Worm (Caenorhabditis elegans) whole organism, young adult: ENCODE results near the gene F35E8.1.

Source experiments
- B0261.1 ChIP-seq: sonication (generic microtip); optimal IDR thresholded peaks from 2 replicates; lab custom pipeline; 2016; ENCODE audit warnings: mild to moderate bottlenecking, missing genetic modification characterization, moderate library complexity, missing compliant biosample characterization
- B0336.3 ChIP-seq: fragments of 200-800 bp; sonication (Bioruptor generic); IDR thresholded peaks from 2 replicates; pipeline ENCODE4 v1.3.6; 2022; ENCODE audit warnings: missing genetic modification characterization, missing compliant biosample characterization
- D2030.7 ChIP-seq: fragments of 200-800 bp; sonication (Bioruptor generic); IDR thresholded peaks from 2 replicates; pipeline ENCODE4 v1.3.6; 2022; ENCODE audit warnings: missing genetic modification reagents, missing genetic modification characterization, missing compliant biosample characterization
- F57A8.1 ChIP-seq: fragments of 200-800 bp; sonication (Bioruptor generic); optimal IDR thresholded peaks from 2 replicates; lab custom pipeline; 2018; ENCODE audit warnings: mild to moderate bottlenecking, missing genetic modification characterization, moderate library complexity, missing compliant biosample characterization
- K11D2.4 ChIP-seq: fragments of 200-800 bp; sonication (Bioruptor generic); IDR thresholded peaks from 2 replicates; pipeline ENCODE4 v1.3.6; 2022; ENCODE audit warnings: missing genetic modification reagents, missing genetic modification characterization, missing compliant biosample characterization
- Y67H2A.10 ChIP-seq: fragments of 200-800 bp; sonication (Bioruptor generic); conservative IDR thresholded peaks from 2 replicates; pipeline ENCODE4 v1.3.6; 2022; ENCODE audit warnings: missing genetic modification reagents, missing genetic modification characterization, missing compliant biosample characterization
- Y79H2A.3 ChIP-seq: fragments of 200-800 bp; sonication (Bioruptor generic); conservative IDR thresholded peaks from 2 replicates; pipeline ENCODE4 v1.3.6; 2022; ENCODE audit warnings: missing genetic modification reagents, missing genetic modification characterization, missing compliant biosample characterization
- ama-1 ChIP-seq, 3 experiments: fragments of 150-350 bp in 1 of 3; sonication (generic microtip) in 2 of 3; optimal IDR thresholded peaks; 2 replicates each; lab custom pipeline; 2014 to 2018; ENCODE audit warnings: missing biosample characterization in 2 of 3, missing genetic modification characterization in 2 of 3, missing genetic modification reagents in 2 of 3
- atf-7 ChIP-seq: sonication (generic microtip); optimal IDR thresholded peaks from 2 replicates; lab custom pipeline; 2017; ENCODE audit warnings: mild to moderate bottlenecking, missing genetic modification characterization, missing compliant biosample characterization
- attf-5 ChIP-seq: fragments of 200-800 bp; sonication (Bioruptor generic); optimal IDR thresholded peaks from 2 replicates; lab custom pipeline; 2018; ENCODE audit warnings: mild to moderate bottlenecking, missing genetic modification characterization, missing compliant biosample characterization
- bed-1 ChIP-seq: fragments of 200-800 bp; sonication (Bioruptor generic); IDR thresholded peaks from 2 replicates; pipeline ENCODE4 v1.3.6; 2022; ENCODE audit warnings: missing genetic modification reagents, missing genetic modification characterization, missing compliant biosample characterization
- bed-2 ChIP-seq: fragments of 200-800 bp; sonication (Bioruptor generic); IDR thresholded peaks from 2 replicates; pipeline ENCODE4 v1.3.6; 2022; ENCODE audit warnings: missing genetic modification reagents, missing genetic modification characterization, missing compliant biosample characterization
- cebp-1 ChIP-seq, 2 experiments: fragments of 200-800 bp in 1 of 2; sonication (Bioruptor generic) in 1 of 2; sonication (generic microtip) in 1 of 2; IDR thresholded peaks in 1 of 2; optimal IDR thresholded peaks in 1 of 2; 2 replicates each; pipeline versions ENCODE4 v1.3.6 to Lab custom; 2017 to 2022; ENCODE audit warnings: missing compliant biosample characterization in 2 of 2, missing genetic modification characterization in 2 of 2, mild to moderate bottlenecking in 1 of 2, missing genetic modification reagents in 1 of 2, moderate library complexity in 1 of 2
- ceh-100 ChIP-seq: fragments of 200-800 bp; sonication (Bioruptor generic); IDR thresholded peaks from 2 replicates; pipeline ENCODE4 v1.3.6; 2022; ENCODE audit warnings: missing genetic modification reagents, missing genetic modification characterization, missing compliant biosample characterization
- ceh-27 ChIP-seq: fragments of 200-800 bp; sonication (Bioruptor generic); optimal IDR thresholded peaks from 2 replicates; lab custom pipeline; 2018; ENCODE audit warnings: mild to moderate bottlenecking, missing genetic modification characterization, moderate library complexity, missing compliant biosample characterization
- dox-1 ChIP-seq: fragments of 200-800 bp; sonication (Bioruptor generic); IDR thresholded peaks from 2 replicates; pipeline ENCODE4 v1.3.6; 2022; ENCODE audit warnings: missing genetic modification reagents, missing genetic modification characterization, missing compliant biosample characterization
- egl-44 ChIP-seq: fragments of 200-800 bp; sonication (Bioruptor generic); IDR thresholded peaks from 2 replicates; pipeline ENCODE4 v1.3.6; 2022; ENCODE audit warnings: missing genetic modification reagents, missing genetic modification characterization, missing compliant biosample characterization
- ets-4 ChIP-seq: fragments of 200-800 bp; sonication (Bioruptor generic); optimal IDR thresholded peaks from 2 replicates; lab custom pipeline; 2018; ENCODE audit warnings: mild to moderate bottlenecking, missing genetic modification characterization, missing compliant biosample characterization
- him-1 ChIP-seq: sonication (generic microtip); optimal IDR thresholded peaks from 2 replicates; lab custom pipeline; 2016; ENCODE audit warnings: missing genotype, missing genetic modification reagents, missing genetic modification characterization, missing compliant biosample characterization
- hlh-12 ChIP-seq: sonication (generic microtip); optimal IDR thresholded peaks from 2 replicates; lab custom pipeline; 2016; ENCODE audit warnings: missing genetic modification characterization, missing compliant biosample characterization
- hmg-1.2 ChIP-seq: fragments of 200-800 bp; sonication (Bioruptor generic); IDR thresholded peaks from 2 replicates; pipeline ENCODE4 v1.3.6; 2022; ENCODE audit warnings: missing genetic modification reagents, missing genetic modification characterization, missing compliant biosample characterization
- hmg-20 ChIP-seq: fragments of 200-800 bp; sonication (Bioruptor generic); IDR thresholded peaks from 2 replicates; pipeline ENCODE4 v1.3.6; 2022; ENCODE audit warnings: missing genetic modification reagents, missing genetic modification characterization, missing compliant biosample characterization
- hsf-1 ChIP-seq: fragments of 200-800 bp; sonication (Bioruptor generic); IDR thresholded peaks from 2 replicates; pipeline ENCODE4 v1.3.6; 2022; ENCODE audit warnings: missing genetic modification reagents, missing genetic modification characterization, missing compliant biosample characterization
- lin-40 ChIP-seq: sonication (generic microtip); optimal IDR thresholded peaks from 2 replicates; lab custom pipeline; 2016; ENCODE audit warnings: missing genetic modification characterization, mild to moderate bottlenecking, missing compliant biosample characterization, missing genotype, missing genetic modification reagents
- lsl-1 ChIP-seq: fragments of 200-800 bp; sonication (Bioruptor generic); optimal IDR thresholded peaks from 2 replicates; lab custom pipeline; 2018; ENCODE audit warnings: mild to moderate bottlenecking, missing genetic modification characterization, moderate library complexity, missing compliant biosample characterization
- lsy-27 ChIP-seq: sonication (generic microtip); optimal IDR thresholded peaks from 2 replicates; lab custom pipeline; 2017; ENCODE audit warnings: missing genetic modification characterization, mild to moderate bottlenecking, missing compliant biosample characterization, antibody characterized with exemption, missing genotype, borderline replicate concordance; ENCODE audit not compliant: insufficient read depth
- mcd-1 ChIP-seq: fragments of 200-800 bp; sonication (Bioruptor generic); IDR thresholded peaks from 2 replicates; pipeline ENCODE4 v1.3.6; 2022; ENCODE audit warnings: missing genetic modification reagents, missing genetic modification characterization, missing compliant biosample characterization
- mel-28 ChIP-seq: sonication (generic microtip); optimal IDR thresholded peaks from 2 replicates; lab custom pipeline; 2016; ENCODE audit warnings: borderline replicate concordance, mild to moderate bottlenecking, missing genetic modification characterization, missing compliant biosample characterization
- nfya-1 ChIP-seq: sonication (generic microtip); optimal IDR thresholded peaks from 2 replicates; lab custom pipeline; 2017; ENCODE audit warnings: antibody characterized with exemption, missing compliant biosample characterization, missing genetic modification characterization, borderline replicate concordance; ENCODE audit not compliant: insufficient read depth
- nfya-2 ChIP-seq: fragments of 200-800 bp; sonication (Bioruptor generic); IDR thresholded peaks from 2 replicates; pipeline ENCODE4 v1.3.6; 2022; ENCODE audit warnings: missing genetic modification reagents, missing genetic modification characterization, missing compliant biosample characterization
- nfyb-1 ChIP-seq: fragments of 200-800 bp; sonication (Bioruptor generic); IDR thresholded peaks from 2 replicates; pipeline ENCODE4 v1.3.6; 2022; ENCODE audit warnings: missing genetic modification reagents, missing genetic modification characterization, missing compliant biosample characterization
- nhr-80 ChIP-seq: sonication (generic microtip); optimal IDR thresholded peaks from 2 replicates; lab custom pipeline; 2016; ENCODE audit warnings: missing genetic modification characterization, missing compliant biosample characterization
- nhr-90 ChIP-seq: sonication (generic microtip); optimal IDR thresholded peaks from 2 replicates; lab custom pipeline; 2016; ENCODE audit warnings: missing genotype, mild to moderate bottlenecking, missing genetic modification characterization, missing compliant biosample characterization
- pha-4 ChIP-seq: fragments of 150-350 bp; sonication (generic microtip); optimal IDR thresholded peaks from 2 replicates; lab custom pipeline; 2014; ENCODE audit warnings: missing biosample characterization, missing genetic modification reagents, missing genetic modification characterization
- rcor-1 ChIP-seq: fragments of 200-800 bp; sonication (Bioruptor generic); IDR thresholded peaks from 2 replicates; pipeline ENCODE4 v1.3.6; 2022; ENCODE audit warnings: missing genetic modification reagents, missing genetic modification characterization, missing compliant biosample characterization
- repo-1 ChIP-seq: sonication (generic microtip); optimal IDR thresholded peaks from 2 replicates; lab custom pipeline; 2017; ENCODE audit warnings: mild to moderate bottlenecking, missing genetic modification characterization, missing compliant biosample characterization
- snpc-4 ChIP-seq, 5 experiments: fragments of 150-350 bp in 1 of 5; sonication (generic microtip) in 4 of 5; optimal IDR thresholded peaks; 2 replicates each; lab custom pipeline; 2014 to 2018; ENCODE audit warnings: missing genetic modification characterization in 5 of 5, missing biosample characterization in 3 of 5, antibody characterized with exemption in 2 of 5, mild to moderate bottlenecking in 2 of 5, missing compliant biosample characterization in 2 of 5, missing genotype in 2 of 5, moderate library complexity in 2 of 5, missing genetic modification reagents in 1 of 5
- sptf-2 ChIP-seq: fragments of 200-800 bp; sonication (Bioruptor generic); optimal IDR thresholded peaks from 2 replicates; lab custom pipeline; 2018; ENCODE audit warnings: mild to moderate bottlenecking, missing genetic modification characterization, missing compliant biosample characterization
- unc-62 ChIP-seq: fragments of 150-350 bp; optimal IDR thresholded peaks from 2 replicates; lab custom pipeline; 2014; ENCODE audit warnings: missing biosample characterization, missing genetic modification reagents, missing genetic modification characterization
- zfh-2 ChIP-seq: fragments of 200-800 bp; sonication (Bioruptor generic); conservative IDR thresholded peaks from 2 replicates; pipeline ENCODE4 v1.3.6; 2022; ENCODE audit warnings: missing genetic modification reagents, missing genetic modification characterization, missing compliant biosample characterization
- ztf-26 ChIP-seq: sonication (generic microtip); optimal IDR thresholded peaks from 2 replicates; lab custom pipeline; 2017; ENCODE audit warnings: missing genetic modification characterization, missing compliant biosample characterization

The F35E8.1 gene

ce11 chrV:15885967-15886366, 19.5 kb downstream of the F35E8.1 start, which contains the start of gene T06C12.9:
T06C12.9 (minus strand) TSS chrV:15886067.
- no peak for TF ChIP-seq lin-40 (tag; lab: Kevin White, UChicago)
- TF ChIP-seq Y67H2A.10 = no peak
- TF ChIP-seq ztf-26 = no peak
- no peak for TF ChIP-seq D2030.7 (GFP tag; lab: Robert Waterston, UW)
- TF ChIP-seq lsl-1 (GFP tag; lab: Kevin White, UChicago) = no peak
- no peak for TF ChIP-seq mcd-1
- no peak for TF ChIP-seq Y79H2A.3 (GFP tag; lab: Robert Waterston, UW)
- no peak for TF ChIP-seq bed-2 (GFP tag; lab: Robert Waterston, UW)
- no peak for TF ChIP-seq egl-44 (GFP tag; lab: Robert Waterston, UW)
- no peak for TF ChIP-seq hsf-1
- no peak for TF ChIP-seq K11D2.4
- no peak for TF ChIP-seq zfh-2
- no peak for TF ChIP-seq cebp-1 (GFP tag; IDR thresholded peaks at IDR 0.05; lab: Robert Waterston, UW)
- no peak for TF ChIP-seq cebp-1 (tag; optimal IDR thresholded peaks at IDR 0.05; lab: Kevin White, UChicago)
- TF ChIP-seq hmg-1.2 = no peak
- no peak for TF ChIP-seq ceh-27 (GFP tag; lab: Kevin White, UChicago)
- TF ChIP-seq mel-28 (tag; lab: Kevin White, UChicago) = no peak

ce11 chrV:15884698-15885097, 20.7 kb downstream of the F35E8.1 start, which contains the start of gene oac-42:
oac-42 (minus strand) TSS chrV:15884798.
- no peak for TF ChIP-seq nhr-90 (tag; lab: Kevin White, UChicago)
- no peak for TF ChIP-seq mel-28 (tag; lab: Kevin White, UChicago)
- TF ChIP-seq nfya-1 (tag; lab: Kevin White, UChicago) = no peak
- TF ChIP-seq ets-4 = no peak
- TF ChIP-seq hmg-20 (GFP tag; lab: Robert Waterston, UW) = no peak
- TF ChIP-seq ceh-100 (GFP tag; lab: Robert Waterston, UW) = no peak
- TF ChIP-seq egl-44 (GFP tag; lab: Robert Waterston, UW) = no peak
- TF ChIP-seq nfya-2 (GFP tag; lab: Robert Waterston, UW) = no peak
- no peak for TF ChIP-seq lsy-27 (tag; lab: Kevin White, UChicago)
- TF ChIP-seq hlh-12 = no peak
- TF ChIP-seq bed-1 = no peak
- TF ChIP-seq repo-1 (tag; lab: Kevin White, UChicago) = no peak
- TF ChIP-seq Y67H2A.10 = no peak
- no peak for TF ChIP-seq him-1 (tag; lab: Kevin White, UChicago)
- TF ChIP-seq ztf-26 = no peak
- TF ChIP-seq sptf-2 (GFP tag; lab: Kevin White, UChicago) = no peak
- TF ChIP-seq B0261.1 (tag; lab: Kevin White, UChicago) = no peak
- no peak for TF ChIP-seq ama-1 (optimal IDR thresholded peaks at IDR 0.05; lab: Kevin White, UChicago)
- no peak for TF ChIP-seq ama-1 (GFP tag; optimal IDR thresholded peaks at IDR 0.05; lab: Kevin White, UChicago)
- TF ChIP-seq rcor-1 (GFP tag; lab: Robert Waterston, UW) = no peak
- no peak for TF ChIP-seq F57A8.1

ce11 chrV:15880705-15881104, 24.7 kb downstream of the F35E8.1 start:
- TF ChIP-seq him-1 (tag; lab: Kevin White, UChicago) (no peak), pha-4 (tag; lab: Kevin White, UChicago) (peak; percentile 52), hmg-1.2 (peak; percentile 62; the same call in 1 of the 2 replicates), B0336.3 (0 out of 2 replicates have a peak, but pooled peaks have one; percentile 35), dox-1 (0 out of 2 replicates have a peak, but pooled peaks have one; percentile 23), unc-62 (no peak), Y67H2A.10 (no peak), attf-5 (GFP tag; lab: Kevin White, UChicago) (peak; percentile 77), nfyb-1 (GFP tag; lab: Robert Waterston, UW) (peak; percentile 60; the same call in 1 of the 2 replicates), nhr-80 (tag; lab: Kevin White, UChicago) (peak; percentile 70), snpc-4 (GFP tag; optimal IDR thresholded peaks at IDR 0.05; lab: Kevin White, UChicago) (no peak), snpc-4 (tag; optimal IDR thresholded peaks at IDR 0.05; lab: Kevin White, UChicago) (peak in 1 of 4 experiments; percentile 11), atf-7 (tag; lab: Kevin White, UChicago) (peak; percentile 73), cebp-1 (GFP tag; IDR thresholded peaks at IDR 0.05; lab: Robert Waterston, UW) (peak; percentile 91), cebp-1 (tag; optimal IDR thresholded peaks at IDR 0.05; lab: Kevin White, UChicago) (peak; percentile 94)
